Fruit fly (Drosophila melanogaster) whole organism, embryonic: ENCODE data around the gene CG17233.

Source experiments
- ATbp ChIP-seq: fragments of 200-800 bp; sonication (Bioruptor generic); optimal IDR thresholded peaks from 2 replicates; lab custom pipeline; 2017; ENCODE audit warnings: missing biosample characterization, mild to moderate bottlenecking, missing genetic modification characterization, missing genetic modification reagents
- CG10979 ChIP-seq: fragments of 200-800 bp; sonication (Bioruptor generic); optimal IDR thresholded peaks from 2 replicates; lab custom pipeline; 2018; ENCODE audit warnings: missing biosample characterization, mild to moderate bottlenecking, missing genetic modification characterization, moderate library complexity
- CG13624 ChIP-seq: fragments of 200-800 bp; sonication (Bioruptor generic); optimal IDR thresholded peaks from 2 replicates; lab custom pipeline; 2016; ENCODE audit warnings: missing biosample characterization, missing genetic modification characterization
- CG14441 ChIP-seq: fragments of 200-800 bp; sonication (Bioruptor generic); IDR thresholded peaks from 2 replicates; pipeline ENCODE4 v1.3.6; 2022; ENCODE audit warnings: missing biosample characterization, missing genetic modification characterization
- CG15696 ChIP-seq: fragments of 200-800 bp; sonication (Bioruptor generic); optimal IDR thresholded peaks from 2 replicates; lab custom pipeline; 2019; ENCODE audit warnings: missing biosample characterization, mild to moderate bottlenecking, missing genetic modification characterization, moderate library complexity
- CG17612 ChIP-seq: fragments of 200-800 bp; sonication (Bioruptor generic); IDR thresholded peaks from 2 replicates; pipeline ENCODE4 v1.3.6; 2022; ENCODE audit warnings: missing biosample characterization, missing genetic modification characterization
- CG17912 ChIP-seq: fragments of 200-800 bp; sonication (Bioruptor generic); optimal IDR thresholded peaks from 2 replicates; lab custom pipeline; 2018; ENCODE audit warnings: missing biosample characterization, mild to moderate bottlenecking, missing genetic modification characterization
- CG3281 ChIP-seq: fragments of 200-800 bp; sonication (Bioruptor generic); optimal IDR thresholded peaks from 3 replicates; lab custom pipeline; 2017; ENCODE audit warnings: missing biosample characterization, mild to moderate bottlenecking, missing genetic modification characterization
- CG4730 ChIP-seq: fragments of 200-800 bp; sonication (Bioruptor generic); IDR thresholded peaks from 2 replicates; pipeline ENCODE4 v1.3.6; 2022; ENCODE audit warnings: missing biosample characterization, missing genetic modification characterization
- CG6254 ChIP-seq: fragments of 200-800 bp; sonication (Bioruptor generic); optimal IDR thresholded peaks from 3 replicates; lab custom pipeline; 2017; ENCODE audit warnings: mild to moderate bottlenecking, missing biosample characterization, missing genetic modification reagents, missing genetic modification characterization
- CG6813 ChIP-seq: fragments of 200-800 bp; sonication (Bioruptor generic); optimal IDR thresholded peaks from 2 replicates; lab custom pipeline; 2017; ENCODE audit warnings: missing biosample characterization, missing genetic modification characterization, mild to moderate bottlenecking, moderate library complexity, missing genetic modification reagents
- CG7357 ChIP-seq: fragments of 200-800 bp; sonication (Bioruptor generic); IDR thresholded peaks from 3 replicates; pipeline ENCODE4 v1.3.6; 2022; ENCODE audit warnings: missing biosample characterization, missing genetic modification characterization
- CG8290 ChIP-seq, 3 experiments: fragments of 200-800 bp; sonication (Bioruptor generic); optimal IDR thresholded peaks; 2 replicates each; lab custom pipeline; 2016 to 2019; ENCODE audit warnings: missing biosample characterization in 3 of 3, missing genetic modification characterization in 3 of 3, mild to moderate bottlenecking in 2 of 3, moderate library complexity in 1 of 3
- CG8924 ChIP-seq: fragments of 200-800 bp; optimal IDR thresholded peaks from 3 replicates; lab custom pipeline; 2019; ENCODE audit warnings: missing biosample characterization, mild to moderate bottlenecking, missing genetic modification characterization, moderate library complexity
- CG9437 ChIP-seq: fragments of 200-800 bp; sonication (Bioruptor generic); optimal IDR thresholded peaks from 2 replicates; lab custom pipeline; 2018; ENCODE audit warnings: missing biosample characterization, mild to moderate bottlenecking, missing genetic modification characterization
- CG9876 ChIP-seq: fragments of 200-800 bp; sonication (Bioruptor generic); optimal IDR thresholded peaks from 2 replicates; lab custom pipeline; 2016; ENCODE audit warnings: missing biosample characterization, missing genetic modification characterization
- D ChIP-seq, 2 experiments: fragments of 200-800 bp in 1 of 2; fragments of >200 bp in 1 of 2; sonication (Bioruptor generic) in 1 of 2; optimal IDR thresholded peaks; 2 replicates in 1 of 2; 3 replicates in 1 of 2; lab custom pipeline; 2017; ENCODE audit warnings: mild to moderate bottlenecking in 1 of 2, missing biosample characterization in 1 of 2, missing genetic modification characterization in 1 of 2, missing genetic modification reagents in 1 of 2
- Elba2 ChIP-seq: fragments of 200-800 bp; sonication (Bioruptor generic); optimal IDR thresholded peaks from 3 replicates; lab custom pipeline; 2016; ENCODE audit warnings: missing biosample characterization, missing genetic modification characterization
- H15 ChIP-seq: fragments of 200-800 bp; sonication (Bioruptor generic); IDR thresholded peaks from 3 replicates; pipeline ENCODE4 v1.3.6; 2022; ENCODE audit warnings: missing biosample characterization, missing genetic modification characterization
- HLHmδ ChIP-seq: fragments of 200-800 bp; sonication (Bioruptor generic); optimal IDR thresholded peaks from 2 replicates; lab custom pipeline; 2018; ENCODE audit warnings: missing biosample characterization, mild to moderate bottlenecking, missing genetic modification characterization, moderate library complexity
- Hr51 ChIP-seq, 2 experiments: fragments of 200-800 bp; sonication (Bioruptor generic); optimal IDR thresholded peaks; 2 replicates in 1 of 2; 3 replicates in 1 of 2; lab custom pipeline; 2016 to 2018; ENCODE audit warnings: missing biosample characterization in 2 of 2, missing genetic modification characterization in 2 of 2, mild to moderate bottlenecking in 1 of 2, moderate library complexity in 1 of 2
- Hsf ChIP-seq: fragments of 200-800 bp; sonication (Bioruptor generic); optimal IDR thresholded peaks from 3 replicates; lab custom pipeline; 2016; ENCODE audit warnings: missing biosample characterization, missing genetic modification characterization
- Oli ChIP-seq: fragments of 200-800 bp; sonication (Bioruptor generic); optimal IDR thresholded peaks from 2 replicates; lab custom pipeline; 2018; ENCODE audit warnings: missing biosample characterization, mild to moderate bottlenecking, missing genetic modification characterization, moderate library complexity
- Optix ChIP-seq: fragments of 200-800 bp; sonication (Bioruptor generic); IDR thresholded peaks from 3 replicates; pipeline ENCODE4 v1.3.6; 2022; ENCODE audit warnings: missing biosample characterization, missing genetic modification characterization
- PHDP ChIP-seq: fragments of 200-800 bp; sonication (Bioruptor generic); optimal IDR thresholded peaks from 3 replicates; lab custom pipeline; 2018; ENCODE audit warnings: missing biosample characterization, mild to moderate bottlenecking, missing genetic modification characterization, moderate library complexity
- Poxn ChIP-seq: fragments of 200-800 bp; sonication (Bioruptor generic); IDR thresholded peaks from 2 replicates; pipeline ENCODE4 v1.3.6; 2022; ENCODE audit warnings: missing biosample characterization, missing genetic modification characterization
- Spps ChIP-seq: fragments of 200-800 bp; sonication (Bioruptor generic); optimal IDR thresholded peaks from 2 replicates; lab custom pipeline; 2018; ENCODE audit warnings: missing biosample characterization, mild to moderate bottlenecking, missing genetic modification characterization
- Sry-δ ChIP-seq: fragments of 200-800 bp; sonication (Bioruptor generic); optimal IDR thresholded peaks from 2 replicates; lab custom pipeline; 2016; ENCODE audit warnings: missing biosample characterization, missing genetic modification characterization
- danr ChIP-seq: fragments of 200-800 bp; sonication (Bioruptor generic); IDR thresholded peaks from 2 replicates; pipeline ENCODE4 v1.3.6; 2022; ENCODE audit warnings: missing biosample characterization, missing genetic modification characterization
- dmrt99B ChIP-seq: fragments of 200-800 bp; sonication (Bioruptor generic); optimal IDR thresholded peaks from 2 replicates; lab custom pipeline; 2018; ENCODE audit warnings: missing biosample characterization, mild to moderate bottlenecking, missing genetic modification characterization, moderate library complexity
- fd64A ChIP-seq: fragments of 200-800 bp; sonication (Bioruptor generic); optimal IDR thresholded peaks from 3 replicates; lab custom pipeline; 2018; ENCODE audit warnings: missing biosample characterization, mild to moderate bottlenecking, missing genetic modification characterization
- gcm ChIP-seq: fragments of 200-800 bp; sonication (Bioruptor generic); optimal IDR thresholded peaks from 2 replicates; lab custom pipeline; 2019; ENCODE audit warnings: missing biosample characterization, mild to moderate bottlenecking, missing genetic modification characterization, moderate library complexity
- gfzf ChIP-seq: fragments of 200-800 bp; sonication (Bioruptor generic); optimal IDR thresholded peaks from 2 replicates; lab custom pipeline; 2016; ENCODE audit warnings: missing biosample characterization, mild to moderate bottlenecking, missing genetic modification characterization, moderate library complexity
- hb ChIP-seq: fragments of 200-800 bp; sonication (Bioruptor generic); IDR thresholded peaks from 3 replicates; pipeline ENCODE4 v1.3.6; 2022; ENCODE audit warnings: missing biosample characterization, missing genetic modification characterization; ENCODE audit not compliant: partially characterized antibody
- ind ChIP-seq: fragments of 200-800 bp; sonication (Bioruptor generic); optimal IDR thresholded peaks from 3 replicates; lab custom pipeline; 2016; ENCODE audit warnings: missing biosample characterization, missing genetic modification characterization
- jigr1 ChIP-seq: fragments of 200-800 bp; sonication (Bioruptor generic); IDR thresholded peaks from 3 replicates; pipeline ENCODE4 v1.3.6; 2022; ENCODE audit warnings: missing biosample characterization, missing genetic modification characterization
- kni ChIP-seq: fragments of 200-800 bp; sonication (Bioruptor generic); optimal IDR thresholded peaks from 3 replicates; lab custom pipeline; 2017; ENCODE audit warnings: mild to moderate bottlenecking, missing biosample characterization, missing genetic modification reagents, missing genetic modification characterization
- lola ChIP-seq, 3 experiments: fragments of >200 bp in 2 of 3; fragments of 200-800 bp in 1 of 3; sonication (Bioruptor generic) in 1 of 3; optimal IDR thresholded peaks; 2 replicates each; lab custom pipeline; 2017 to 2019; ENCODE audit warnings: missing biosample characterization in 3 of 3, missing genetic modification characterization in 3 of 3, mild to moderate bottlenecking in 1 of 3, moderate library complexity in 1 of 3
- lov ChIP-seq, 2 experiments: fragments of 200-800 bp in 1 of 2; fragments of >200 bp in 1 of 2; sonication (Bioruptor generic) in 1 of 2; IDR thresholded peaks in 1 of 2; optimal IDR thresholded peaks in 1 of 2; 2 replicates in 1 of 2; 3 replicates in 1 of 2; pipeline versions ENCODE4 v1.3.6 to Lab custom; 2017 to 2022; ENCODE audit warnings: missing biosample characterization in 1 of 2, missing genetic modification characterization in 1 of 2
- prd ChIP-seq, 3 experiments: fragments of >200 bp in 2 of 3; fragments of 200-800 bp in 1 of 3; sonication (Bioruptor generic) in 1 of 3; optimal IDR thresholded peaks in 2 of 3; IDR thresholded peaks in 1 of 3; 2 replicates in 2 of 3; 3 replicates in 1 of 3; pipeline versions ENCODE4 v1.3.6 to Lab custom; 2017 to 2022; ENCODE audit warnings: missing biosample characterization in 1 of 3, missing genetic modification characterization in 1 of 3
- psq ChIP-seq: fragments of 200-800 bp; sonication (Bioruptor generic); optimal IDR thresholded peaks from 2 replicates; lab custom pipeline; 2017; ENCODE audit warnings: missing biosample characterization, missing genetic modification characterization
- slbo ChIP-seq: fragments of 200-800 bp; sonication (Bioruptor generic); IDR thresholded peaks from 2 replicates; pipeline ENCODE4 v1.3.6; 2022; ENCODE audit warnings: missing biosample characterization, missing genetic modification characterization
- slp2 ChIP-seq: fragments of 200-800 bp; sonication (Bioruptor generic); optimal IDR thresholded peaks from 2 replicates; lab custom pipeline; 2016; ENCODE audit warnings: missing biosample characterization, missing genetic modification characterization
- tap ChIP-seq: fragments of 200-800 bp; optimal IDR thresholded peaks from 3 replicates; lab custom pipeline; 2019; ENCODE audit warnings: missing biosample characterization, mild to moderate bottlenecking, missing genetic modification characterization, moderate library complexity
- tio ChIP-seq: fragments of 200-800 bp; sonication (Bioruptor generic); optimal IDR thresholded peaks from 2 replicates; lab custom pipeline; 2017; ENCODE audit warnings: missing biosample characterization, missing genetic modification characterization, inconsistent platforms
- ttk ChIP-seq: fragments of 200-800 bp; sonication (Bioruptor generic); IDR thresholded peaks from 2 replicates; pipeline ENCODE4 v2.1.2; 2022; ENCODE audit warnings: missing biosample characterization, missing genetic modification characterization
- zfh1 ChIP-seq: fragments of 200-800 bp; sonication (Bioruptor generic); IDR thresholded peaks from 3 replicates; pipeline ENCODE4 v1.3.6; 2022; ENCODE audit warnings: missing biosample characterization, missing genetic modification characterization

The CG17233 gene

dm6 chr3L:20195875-20196274 is 45.8 kb downstream of the CG17233 start (continued):
- peak; percentile 78 for TF ChIP-seq CG14441 (GFP tag; lab: Robert Waterston, UW)
- no peak for TF ChIP-seq CG3281
- peak; percentile 66 for TF ChIP-seq CG10979 (tag; lab: Kevin White, UChicago)
- no peak for TF ChIP-seq Elba2
- peak; percentile 78 for TF ChIP-seq Oli (tag; lab: Kevin White, UChicago)
- TF ChIP-seq PHDP (tag; lab: Kevin White, UChicago) = peak; percentile 57
- TF ChIP-seq danr (GFP tag; lab: Robert Waterston, UW) = no peak
- no peak for TF ChIP-seq lov (optimal IDR thresholded peaks at IDR 0.05; lab: Kevin White, UChicago)
- no peak for TF ChIP-seq lov (GFP tag; IDR thresholded peaks at IDR 0.05; lab: Robert Waterston, UW)
- peak; percentile 66 for TF ChIP-seq ATbp
- TF ChIP-seq ind (GFP tag; lab: Kevin White, UChicago) = peak; percentile 68
- TF ChIP-seq slp2 (GFP tag; lab: Kevin White, UChicago) = peak; percentile 41
- TF ChIP-seq HLHmδ (GFP tag; lab: Kevin White, UChicago) = no peak
- TF ChIP-seq Sry-δ (GFP tag; lab: Kevin White, UChicago) = peak; percentile 17
- peak; percentile 55; the same call in 1 of the 2 replicates for TF ChIP-seq CG4730 (GFP tag; lab: Robert Waterston, UW)
- peak; percentile 1 for TF ChIP-seq CG15696
- TF ChIP-seq CG13624 (GFP tag; lab: Kevin White, UChicago) = peak; percentile 9
- TF ChIP-seq ttk = peak; percentile 55; the same call in 1 of the 2 replicates
- peak; percentile 53 for TF ChIP-seq CG6813 (GFP tag; lab: Kevin White, UChicago)
- TF ChIP-seq CG9437 (GFP tag; lab: Kevin White, UChicago) = peak; percentile 18
- peak; percentile 36; the same call in 1 of the 2 replicates for TF ChIP-seq slbo (GFP tag; lab: Robert Waterston, UW)
- TF ChIP-seq jigr1 (GFP tag; lab: Robert Waterston, UW) = 0 out of 3 replicates have a peak, but pooled peaks have one; percentile 43
- peak; percentile 73; the same call in 2 of the 3 replicates for TF ChIP-seq H15
- peak; percentile 73; the same call in 2 of the 3 replicates for TF ChIP-seq zfh1 (GFP tag; lab: Robert Waterston, UW)
- TF ChIP-seq D (optimal IDR thresholded peaks at IDR 0.05; lab: Kevin White, UChicago) = no peak
- peak; percentile 69 for TF ChIP-seq D (GFP tag; optimal IDR thresholded peaks at IDR 0.05; lab: Kevin White, UChicago)
- no peak for TF ChIP-seq CG17912 (GFP tag; lab: Kevin White, UChicago)
- peak; percentile 21 for TF ChIP-seq CG6254
- TF ChIP-seq prd (optimal IDR thresholded peaks at IDR 0.05; lab: Kevin White, UChicago) = no peak
- TF ChIP-seq prd (GFP tag; IDR thresholded peaks at IDR 0.05; lab: Robert Waterston, UW) = peak; percentile 73; the same call in 2 of the 3 replicates
- TF ChIP-seq hb (GFP tag; lab: Robert Waterston, UW) = no peak
- TF ChIP-seq dmrt99B (tag; lab: Kevin White, UChicago) = peak; percentile 83
- TF ChIP-seq Spps (tag; lab: Kevin White, UChicago) = peak; percentile 40
- peak; percentile 70 for TF ChIP-seq CG8924 (tag; lab: Kevin White, UChicago)
- TF ChIP-seq CG8290 (GFP tag; optimal IDR thresholded peaks at IDR 0.05; lab: Kevin White, UChicago) = no peak
- TF ChIP-seq CG8290 (tag; optimal IDR thresholded peaks at IDR 0.05; lab: Kevin White, UChicago) = peak in 1 of 2 experiments; percentile 68
- peak in 1 of 2 experiments; percentile 66 for TF ChIP-seq Hr51 (GFP tag; optimal IDR thresholded peaks at IDR 0.05; lab: Kevin White, UChicago)
- peak; percentile 2 for TF ChIP-seq tio (GFP tag; lab: Kevin White, UChicago)
- TF ChIP-seq psq (GFP tag; lab: Kevin White, UChicago) = no peak
- peak; percentile 30 for TF ChIP-seq gcm (GFP tag; lab: Kevin White, UChicago)
- peak in 1 of 3 experiments; percentile 58 for TF ChIP-seq lola (GFP tag; optimal IDR thresholded peaks at IDR 0.05; lab: Kevin White, UChicago)
- TF ChIP-seq gfzf (GFP tag; lab: Kevin White, UChicago) = no peak
- TF ChIP-seq tap (tag; lab: Kevin White, UChicago) = peak; percentile 62
- TF ChIP-seq Hsf (GFP tag; lab: Kevin White, UChicago) = peak; percentile 56
- TF ChIP-seq fd64A (GFP tag; lab: Kevin White, UChicago) = peak; percentile 8
- TF ChIP-seq CG9876 = no peak
- TF ChIP-seq Poxn (GFP tag; lab: Robert Waterston, UW) = no peak
- TF ChIP-seq CG17612 (GFP tag; lab: Robert Waterston, UW) = peak; percentile 19; the same call in 1 of the 2 replicates
- TF ChIP-seq Optix = peak; percentile 78
- TF ChIP-seq kni (GFP tag; lab: Kevin White, UChicago) = peak; percentile 34
- peak; percentile 56; the same call in 2 of the 3 replicates for TF ChIP-seq CG7357 (GFP tag; lab: Robert Waterston, UW)
